Worm (Caenorhabditis elegans) whole organism, L1 larva: ENCODE measurements around the gene Y15E3A.3.

Source experiments
- C04F5.9 ChIP-seq: sonication (generic microtip); optimal IDR thresholded peaks from 2 replicates; lab custom pipeline; 2016; ENCODE audit warnings: missing genetic modification characterization, missing compliant biosample characterization
- C16A3.4 ChIP-seq: fragments of 150-350 bp; optimal IDR thresholded peaks from 2 replicates; lab custom pipeline; 2014; ENCODE audit warnings: missing biosample characterization, missing genetic modification characterization
- ama-1 ChIP-seq: fragments of 150-350 bp; optimal IDR thresholded peaks from 2 replicates; lab custom pipeline; 2014
- blmp-1 ChIP-seq: fragments of 150-350 bp; optimal IDR thresholded peaks from 2 replicates; lab custom pipeline; 2014; ENCODE audit warnings: missing biosample characterization, missing genetic modification characterization
- ceh-8 ChIP-seq: fragments of 200-800 bp; sonication (Bioruptor generic); optimal IDR thresholded peaks from 2 replicates; lab custom pipeline; 2018; ENCODE audit warnings: mild to moderate bottlenecking, missing genetic modification characterization, moderate library complexity, missing compliant biosample characterization
- ceh-82 ChIP-seq, 3 experiments: fragments of 150-350 bp in 1 of 3; sonication (generic microtip) in 2 of 3; optimal IDR thresholded peaks; 2 replicates each; lab custom pipeline; 2014 to 2017; ENCODE audit warnings: missing biosample characterization in 3 of 3, missing genetic modification characterization in 3 of 3
- ceh-88 ChIP-seq: fragments of 200-800 bp; sonication (Bioruptor generic); IDR thresholded peaks from 2 replicates; pipeline ENCODE4 v1.3.6; 2022; ENCODE audit warnings: missing genetic modification characterization, missing compliant biosample characterization
- dpl-1 ChIP-seq, 3 experiments: fragments of 150-350 bp in 2 of 3; sonication (generic microtip) in 1 of 3; optimal IDR thresholded peaks; 2 replicates each; lab custom pipeline; 2014 to 2017; ENCODE audit warnings: missing biosample characterization in 3 of 3, missing genetic modification characterization in 3 of 3, missing genetic modification reagents in 3 of 3
- dsc-1 ChIP-seq: sonication (generic microtip); optimal IDR thresholded peaks from 2 replicates; lab custom pipeline; 2016; ENCODE audit warnings: mild to moderate bottlenecking, missing genetic modification characterization, missing compliant biosample characterization
- egl-13 ChIP-seq: sonication (generic microtip); optimal IDR thresholded peaks from 2 replicates; lab custom pipeline; 2016; ENCODE audit warnings: missing genotype, missing genetic modification reagents, missing genetic modification characterization, missing compliant biosample characterization
- elt-2 ChIP-seq: sonication (generic microtip); optimal IDR thresholded peaks from 2 replicates; lab custom pipeline; 2016; ENCODE audit warnings: missing genetic modification characterization, mild to moderate bottlenecking, inconsistent platforms, missing compliant biosample characterization, missing genetic modification reagents
- elt-3 ChIP-seq, 6 experiments: fragments of 150-350 bp in 1 of 6; sonication (generic microtip); optimal IDR thresholded peaks; 2 replicates each; lab custom pipeline; 2017 to 2018; ENCODE audit warnings: missing biosample characterization in 6 of 6, missing genetic modification characterization in 6 of 6, inconsistent platforms in 1 of 6
- fkh-10 ChIP-seq: sonication (generic microtip); optimal IDR thresholded peaks from 2 replicates; lab custom pipeline; 2017; ENCODE audit warnings: missing biosample characterization, missing genetic modification reagents, missing genetic modification characterization
- fkh-8 ChIP-seq: sonication (generic microtip); optimal IDR thresholded peaks from 2 replicates; lab custom pipeline; 2016; ENCODE audit warnings: mild to moderate bottlenecking, missing genetic modification characterization, missing compliant biosample characterization
- hlh-17 ChIP-seq: fragments of 200-800 bp; sonication (Bioruptor generic); optimal IDR thresholded peaks from 2 replicates; lab custom pipeline; 2018; ENCODE audit warnings: missing genetic modification characterization, mild to moderate bottlenecking, missing compliant biosample characterization, moderate library complexity, borderline replicate concordance
- isw-1 ChIP-seq: fragments of 200-800 bp; sonication (Bioruptor generic); IDR thresholded peaks from 2 replicates; pipeline ENCODE4 v1.3.6; 2022; ENCODE audit warnings: missing genetic modification characterization, missing compliant biosample characterization
- lin-13 ChIP-seq: fragments of 150-350 bp; optimal IDR thresholded peaks from 2 replicates; lab custom pipeline; 2014; ENCODE audit warnings: missing biosample characterization, missing genetic modification reagents, missing genetic modification characterization
- lin-14 ChIP-seq: fragments of 200-800 bp; sonication (Bioruptor generic); optimal IDR thresholded peaks from 2 replicates; lab custom pipeline; 2018; ENCODE audit warnings: mild to moderate bottlenecking, missing genetic modification characterization, moderate library complexity, missing compliant biosample characterization
- lin-15B ChIP-seq: fragments of 150-350 bp; sonication (generic microtip); optimal IDR thresholded peaks from 3 replicates; lab custom pipeline; 2014; ENCODE audit warnings: missing biosample characterization, missing genetic modification characterization
- lin-35 ChIP-seq, 2 experiments: fragments of 150-350 bp; optimal IDR thresholded peaks; 2 replicates each; lab custom pipeline; 2014; ENCODE audit warnings: missing biosample characterization in 2 of 2, missing genetic modification characterization in 2 of 2, missing genetic modification reagents in 2 of 2
- lin-39 ChIP-seq: fragments of 150-350 bp; optimal IDR thresholded peaks from 2 replicates; lab custom pipeline; 2014; ENCODE audit warnings: missing biosample characterization, missing genetic modification reagents, missing genetic modification characterization
- lsy-2 ChIP-seq, 2 experiments: fragments of 150-350 bp; optimal IDR thresholded peaks; 2 replicates each; lab custom pipeline; 2014; ENCODE audit warnings: missing biosample characterization in 2 of 2, missing genetic modification characterization in 2 of 2
- mab-9 ChIP-seq: fragments of 200-800 bp; sonication (Bioruptor generic); IDR thresholded peaks from 2 replicates; pipeline ENCODE4 v1.3.6; 2022; ENCODE audit warnings: missing genetic modification reagents, missing genetic modification characterization, missing compliant biosample characterization
- mdl-1 ChIP-seq, 2 experiments: fragments of 150-350 bp; optimal IDR thresholded peaks; 2 replicates each; lab custom pipeline; 2014 to 2017; ENCODE audit warnings: missing biosample characterization in 2 of 2, missing genetic modification characterization in 2 of 2, inconsistent platforms in 1 of 2
- nhr-12 ChIP-seq: sonication (generic microtip); optimal IDR thresholded peaks from 2 replicates; lab custom pipeline; 2017; ENCODE audit warnings: missing biosample characterization, missing genetic modification characterization
- nhr-20 ChIP-seq: sonication (generic microtip); optimal IDR thresholded peaks from 2 replicates; lab custom pipeline; 2016; ENCODE audit warnings: mild to moderate bottlenecking, missing genetic modification characterization, missing compliant biosample characterization
- nhr-28 ChIP-seq: fragments of 150-350 bp; optimal IDR thresholded peaks from 2 replicates; lab custom pipeline; 2014; ENCODE audit warnings: missing biosample characterization, missing genetic modification characterization
- nhr-47 ChIP-seq: sonication (generic microtip); optimal IDR thresholded peaks from 2 replicates; lab custom pipeline; 2016; ENCODE audit warnings: mild to moderate bottlenecking, missing genetic modification characterization, moderate library complexity, missing compliant biosample characterization
- nhr-71 ChIP-seq: sonication (generic microtip); optimal IDR thresholded peaks from 2 replicates; lab custom pipeline; 2016; ENCODE audit warnings: mild to moderate bottlenecking, missing genetic modification characterization, moderate library complexity, missing compliant biosample characterization
- nhr-76 ChIP-seq: sonication (generic microtip); optimal IDR thresholded peaks from 2 replicates; lab custom pipeline; 2017; ENCODE audit warnings: missing biosample characterization, missing genetic modification characterization
- nhr-77 ChIP-seq: fragments of 150-350 bp; optimal IDR thresholded peaks from 2 replicates; lab custom pipeline; 2014; ENCODE audit warnings: missing biosample characterization, missing genetic modification characterization
- nhr-85 ChIP-seq: sonication (generic microtip); peaks from one replicate; lab custom pipeline; 2016; ENCODE audit warnings: missing genetic modification characterization, inconsistent platforms, missing compliant biosample characterization
- pax-3 ChIP-seq: fragments of 200-800 bp; sonication (Bioruptor generic); optimal IDR thresholded peaks from 2 replicates; lab custom pipeline; 2018; ENCODE audit warnings: mild to moderate bottlenecking, missing genetic modification characterization, moderate library complexity, missing compliant biosample characterization
- pqm-1 ChIP-seq: sonication (generic microtip); optimal IDR thresholded peaks from 3 replicates; lab custom pipeline; 2017; ENCODE audit warnings: missing biosample characterization, missing genetic modification characterization
- rnt-1 ChIP-seq: sonication (generic microtip); optimal IDR thresholded peaks from 2 replicates; lab custom pipeline; 2016; ENCODE audit warnings: mild to moderate bottlenecking, missing genetic modification characterization, moderate library complexity, missing compliant biosample characterization
- snpc-4 ChIP-seq: fragments of 150-350 bp; optimal IDR thresholded peaks from 2 replicates; lab custom pipeline; 2014; ENCODE audit warnings: missing biosample characterization, missing genetic modification characterization
- snu-23 ChIP-seq: sonication (generic microtip); optimal IDR thresholded peaks from 2 replicates; lab custom pipeline; 2016; ENCODE audit warnings: missing genetic modification characterization, missing compliant biosample characterization
- sup-37 ChIP-seq: fragments of 200-800 bp; sonication (Bioruptor generic); optimal IDR thresholded peaks from 2 replicates; lab custom pipeline; 2018; ENCODE audit warnings: mild to moderate bottlenecking, missing genetic modification characterization, missing compliant biosample characterization
- swsn-7 ChIP-seq: sonication (generic microtip); optimal IDR thresholded peaks from 2 replicates; lab custom pipeline; 2016; ENCODE audit warnings: missing genetic modification characterization, missing compliant biosample characterization
- tbx-2 ChIP-seq: sonication (generic microtip); optimal IDR thresholded peaks from 2 replicates; lab custom pipeline; 2016; ENCODE audit warnings: missing genetic modification characterization, missing compliant biosample characterization
- unc-62 ChIP-seq: fragments of 150-350 bp; optimal IDR thresholded peaks from 2 replicates; lab custom pipeline; 2014; ENCODE audit warnings: missing biosample characterization, missing genetic modification reagents, missing genetic modification characterization
- unc-86 ChIP-seq: sonication (generic microtip); optimal IDR thresholded peaks from 2 replicates; lab custom pipeline; 2016; ENCODE audit warnings: missing genetic modification characterization, missing compliant biosample characterization
- xbp-1 ChIP-seq: sonication (generic microtip); optimal IDR thresholded peaks from 2 replicates; lab custom pipeline; 2016; ENCODE audit warnings: missing genetic modification characterization, missing compliant biosample characterization
- ztf-4 ChIP-seq: fragments of 150-350 bp; optimal IDR thresholded peaks from 2 replicates; lab custom pipeline; 2014; ENCODE audit warnings: missing biosample characterization, missing genetic modification characterization

Y15E3A.3 gene

ce11 chrX:15374668-15375208 lies 49.1 kb upstream of the Y15E3A.3 start:
- TF ChIP-seq egl-13 (tag; lab: Kevin White, UChicago) = no peak
- TF ChIP-seq lin-39 (tag; lab: Kevin White, UChicago) = no peak
- no peak for TF ChIP-seq pqm-1
- TF ChIP-seq rnt-1 (tag; lab: Kevin White, UChicago) = no peak
- TF ChIP-seq C16A3.4 = no peak
- TF ChIP-seq hlh-17 (GFP tag; lab: Kevin White, UChicago) = no peak
- peak; percentile 3 for TF ChIP-seq lin-14
- no peak for TF ChIP-seq mdl-1 (tag; optimal IDR thresholded peaks at IDR 0.05; lab: Kevin White, UChicago)
- TF ChIP-seq nhr-85 = no peak
- TF ChIP-seq ztf-4 (tag; lab: Kevin White, UChicago) = no peak
- TF ChIP-seq nhr-76 (tag; lab: Kevin White, UChicago) = no peak
- no peak for TF ChIP-seq lin-13 (GFP tag; lab: Kevin White, UChicago)
- TF ChIP-seq blmp-1 = peak; percentile 78
- TF ChIP-seq lin-35 (GFP tag; optimal IDR thresholded peaks at IDR 0.05; lab: Kevin White, UChicago) = no peak
- TF ChIP-seq lin-15B (tag; lab: Kevin White, UChicago) = no peak
- TF ChIP-seq, all 84 proteins: peak for 2

- TF ChIP-seq rnt-1 (tag; lab: Kevin White, UChicago) (peak; percentile 7), dpl-1 (GFP tag; optimal IDR thresholded peaks at IDR 0.05; lab: Kevin White, UChicago) (no peak), unc-62 (GFP tag; lab: Kevin White, UChicago) (no peak), mab-9 (GFP tag; lab: Robert Waterston, UW) (0 out of 2 replicates have a peak, but pooled peaks have one; percentile 25), nhr-20 (tag; lab: Kevin White, UChicago) (peak; percentile 82), ztf-4 (tag; lab: Kevin White, UChicago) (no peak), unc-86 (peak; percentile 24), elt-2 (tag; lab: Kevin White, UChicago) (peak; percentile 62), isw-1 (GFP tag; lab: Robert Waterston, UW) (peak; percentile 17; the same call in 1 of the 2 replicates), nhr-71 (tag; lab: Kevin White, UChicago) (peak; percentile 54), lsy-2 (tag; optimal IDR thresholded peaks at IDR 0.05; lab: Kevin White, UChicago) (peak; percentile 14 to 28), snu-23 (peak; percentile 29), lin-14 (peak; percentile 84), nhr-47 (tag; lab: Kevin White, UChicago) (peak; percentile 58), ceh-82 (tag; optimal IDR thresholded peaks at IDR 0.05; lab: Kevin White, UChicago) (peak in 2 of 3 experiments; percentile 2 to 48), elt-3 (tag; optimal IDR thresholded peaks at IDR 0.05; lab: Kevin White, UChicago) (peak in 5 of 6 experiments; percentile 3 to 87 (median 18)), nhr-85 (peak; percentile 88), lin-35 (GFP tag; optimal IDR thresholded peaks at IDR 0.05; lab: Kevin White, UChicago) (peak; percentile 28 to 30), fkh-10 (peak; percentile 36), fkh-8 (peak; percentile 74), tbx-2 (tag; lab: Kevin White, UChicago) (peak; percentile 64), dsc-1 (tag; lab: Kevin White, UChicago) (peak; percentile 36), snpc-4 (tag; lab: Kevin White, UChicago) (peak; percentile 3), nhr-28 (no peak), xbp-1 (tag; lab: Kevin White, UChicago) (peak; percentile 8), swsn-7 (tag; lab: Kevin White, UChicago) (peak; percentile 46), blmp-1 (peak; percentile 50), ama-1 (lab: Kevin White, UChicago) (no peak), nhr-77 (tag; lab: Kevin White, UChicago) (peak; percentile 33), egl-13 (tag; lab: Kevin White, UChicago) (peak; percentile 69), C04F5.9 (no peak), sup-37 (GFP tag; lab: Kevin White, UChicago) (no peak), ceh-88 (GFP tag; lab: Robert Waterston, UW) (no peak), pax-3 (tag; lab: Kevin White, UChicago) (no peak), ceh-8 (GFP tag; lab: Kevin White, UChicago) (no peak), nhr-12 (tag; lab: Kevin White, UChicago) (no peak)
- TF ChIP-seq, all 84 proteins: peak for 25
Measured at ce11 chrX:15373415-15374048, 47.9 kb upstream of the Y15E3A.3 start.
